Worm (Caenorhabditis elegans) whole organism, midembryonic: Measurements from ENCODE around the gene die-1.

Experiments
- T22C8.4 ChIP-seq: fragments of 200-800 bp; sonication (Bioruptor generic); IDR thresholded peaks from 2 replicates; pipeline ENCODE4 v1.3.6; 2022; ENCODE audit warnings: missing genetic modification characterization, missing compliant biosample characterization
- cog-1 ChIP-seq: sonication (generic microtip); optimal IDR thresholded peaks from 2 replicates; lab custom pipeline; 2016; ENCODE audit warnings: missing genetic modification characterization, missing compliant biosample characterization
- flt-1 ChIP-seq: fragments of 200-800 bp; sonication (Bioruptor generic); IDR thresholded peaks from 2 replicates; pipeline ENCODE4 v1.3.6; 2022; ENCODE audit warnings: missing genetic modification characterization, missing compliant biosample characterization
- klf-2 ChIP-seq: fragments of 200-800 bp; sonication (Bioruptor generic); conservative IDR thresholded peaks from 2 replicates; pipeline ENCODE4 v1.3.6; 2022; ENCODE audit warnings: missing genetic modification reagents, missing genetic modification characterization, missing compliant biosample characterization
- med-1 ChIP-seq: sonication (generic microtip); optimal IDR thresholded peaks from 2 replicates; lab custom pipeline; 2017; ENCODE audit warnings: missing genetic modification characterization, mild to moderate bottlenecking, missing compliant biosample characterization, antibody characterized with exemption, missing genetic modification reagents; ENCODE audit not compliant: insufficient read depth
- ref-1 ChIP-seq: fragments of 200-800 bp; sonication (Bioruptor generic); conservative IDR thresholded peaks from 2 replicates; pipeline ENCODE4 v1.3.6; 2022; ENCODE audit warnings: missing genetic modification reagents, missing genetic modification characterization, missing compliant biosample characterization
- tab-1 ChIP-seq: fragments of 200-800 bp; sonication (Bioruptor generic); IDR thresholded peaks from 2 replicates; pipeline ENCODE4 v1.3.6; 2022; ENCODE audit warnings: missing genetic modification characterization, missing compliant biosample characterization
- ztf-23 ChIP-seq: fragments of 200-800 bp; sonication (Bioruptor generic); IDR thresholded peaks from 2 replicates; pipeline ENCODE4 v1.3.6; 2022; ENCODE audit warnings: missing genetic modification reagents, missing genetic modification characterization, missing compliant biosample characterization
- ztf-29 ChIP-seq: fragments of 200-800 bp; sonication (Bioruptor generic); IDR thresholded peaks from 2 replicates; pipeline ENCODE4 v1.3.6; 2022; ENCODE audit warnings: missing genetic modification reagents, missing genetic modification characterization, missing compliant biosample characterization

- TF ChIP-seq flt-1 (GFP tag; lab: Robert Waterston, UW): no peak
- TF ChIP-seq tab-1: no peak
- no peak for TF ChIP-seq klf-2
- TF ChIP-seq T22C8.4 (GFP tag; lab: Robert Waterston, UW): no peak
- TF ChIP-seq cog-1 (tag; lab: Kevin White, UChicago): no peak
- no peak for TF ChIP-seq ztf-29 (GFP tag; lab: Robert Waterston, UW)
- TF ChIP-seq ref-1 (GFP tag; lab: Robert Waterston, UW): no peak
- no peak for TF ChIP-seq med-1
- TF ChIP-seq ztf-23 (GFP tag; lab: Robert Waterston, UW): no peak
Observed at ce11 chrII:10084482-10084881, 16.8 kb upstream of the die-1 start.
